Worm (Caenorhabditis elegans): ENCODE data around the gene F42G8.8.

F42G8.8 gene

DNA sequence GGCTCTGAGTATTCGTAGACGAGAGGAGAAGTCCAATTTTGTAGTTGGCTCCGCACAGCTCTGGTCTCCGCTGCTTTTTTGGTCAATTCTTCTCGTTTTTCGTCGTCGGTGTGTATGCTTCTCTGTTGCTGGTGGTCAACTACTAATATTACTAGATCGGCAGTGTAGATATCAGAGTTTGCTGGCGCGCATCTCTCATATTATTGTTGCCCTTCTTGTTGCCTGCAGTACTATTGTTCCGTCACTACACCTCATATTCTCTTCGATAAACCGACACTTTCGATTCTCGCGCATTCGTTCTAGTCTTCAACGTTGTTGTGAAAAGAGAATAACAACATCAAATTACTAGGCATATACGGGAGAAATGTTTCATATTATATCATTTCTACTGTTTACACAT, 38.7 kb upstream of the F42G8.8 start:
- TF ChIP-seq egl-27 (tag; optimal IDR thresholded peaks at IDR 0.05) (no peak), ztf-4 (tag; optimal IDR thresholded peaks at IDR 0.05) (no peak), pqm-1 (tag; optimal IDR thresholded peaks at IDR 0.05) (no peak), fkh-2 (tag; optimal IDR thresholded peaks at IDR 0.05) (no peak), ceh-9 (tag; optimal IDR thresholded peaks at IDR 0.05) (no peak), ceh-16 (tag; optimal IDR thresholded peaks at IDR 0.05) (no peak), nhr-67 (tag; optimal IDR thresholded peaks at IDR 0.05) (no peak), nhr-76 (tag; optimal IDR thresholded peaks at IDR 0.05) (no peak), lsy-12 (tag; optimal IDR thresholded peaks at IDR 0.05) (no peak)

DNA sequence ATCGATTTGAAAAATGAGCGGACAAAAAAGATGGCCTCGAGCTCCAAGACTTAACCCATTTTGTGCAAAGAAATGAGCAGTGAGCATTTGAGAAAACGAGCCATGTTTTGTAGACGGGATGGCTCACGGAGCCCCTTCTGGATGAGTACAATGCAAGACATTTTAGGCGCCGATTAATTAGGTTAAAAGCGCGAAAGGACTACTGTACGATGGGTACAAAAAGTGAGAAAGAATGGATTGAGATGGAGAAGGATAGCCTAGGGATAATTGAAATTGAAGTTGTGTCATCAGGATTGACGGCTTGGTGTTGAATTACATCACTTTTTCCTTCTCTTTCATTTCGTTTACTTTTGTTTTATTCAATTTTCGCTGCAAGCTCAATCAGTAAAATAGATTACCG, 38.1 kb upstream of the F42G8.8 start:
- no peak for TF ChIP-seq lsy-12 (tag; optimal IDR thresholded peaks at IDR 0.05)
- no peak for TF ChIP-seq sea-2 (GFP tag; optimal IDR thresholded peaks at IDR 0.05)
- no peak for TF ChIP-seq elt-2 (tag; optimal IDR thresholded peaks at IDR 0.05)
- no peak for TF ChIP-seq nhr-28 (tag; optimal IDR thresholded peaks at IDR 0.05)
- no peak for TF ChIP-seq ZK546.5 (tag; optimal IDR thresholded peaks at IDR 0.05)
- TF ChIP-seq R02D3.7 (tag; optimal IDR thresholded peaks at IDR 0.05), result no peak
- TF ChIP-seq unc-39 (tag; optimal IDR thresholded peaks at IDR 0.05), result no peak
- no peak for TF ChIP-seq aly-2 (tag; optimal IDR thresholded peaks at IDR 0.05)
- no peak for TF ChIP-seq nhr-237 (tag; optimal IDR thresholded peaks at IDR 0.05)
- no peak for TF ChIP-seq nfya-1 (tag; optimal IDR thresholded peaks at IDR 0.05; ENCODE audit: insufficient read depth)
- TF ChIP-seq eor-1 (tag; optimal IDR thresholded peaks at IDR 0.05), result no peak
- TF ChIP-seq ceh-82 (tag; optimal IDR thresholded peaks at IDR 0.05), result no peak
- no peak for TF ChIP-seq tbx-2 (tag; optimal IDR thresholded peaks at IDR 0.05)
- no peak for TF ChIP-seq fos-1 (tag; optimal IDR thresholded peaks at IDR 0.05)
- no peak for TF ChIP-seq elt-1 (tag; optimal IDR thresholded peaks at IDR 0.05)
- TF ChIP-seq mml-1 (tag; optimal IDR thresholded peaks at IDR 0.05), result no peak
- no peak for TF ChIP-seq elt-3 (tag; optimal IDR thresholded peaks at IDR 0.05)
- TF ChIP-seq nhr-67 (tag; optimal IDR thresholded peaks at IDR 0.05), result no peak
- no peak for TF ChIP-seq lin-39 (tag; optimal IDR thresholded peaks at IDR 0.05)

DNA sequence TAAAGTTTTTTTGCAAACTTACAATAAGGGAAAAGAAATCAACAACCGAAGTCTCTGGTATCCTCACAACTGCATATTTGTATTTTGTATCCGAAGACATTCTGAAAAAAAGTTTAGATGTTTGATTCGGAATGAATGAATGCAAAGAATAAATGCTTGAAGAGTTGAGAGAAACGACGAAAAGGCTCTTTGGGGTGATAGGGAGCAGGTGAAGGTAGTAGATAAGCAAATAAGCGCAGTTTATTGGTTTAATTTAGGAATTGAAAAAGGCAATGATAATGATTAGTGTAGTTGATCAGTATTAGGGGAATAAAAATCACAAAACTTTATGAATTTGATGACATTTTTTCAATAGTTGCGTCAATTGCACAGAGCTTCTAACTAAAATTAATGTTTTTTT, 32.3 kb upstream of the F42G8.8 start, which contains the start of gene nsy-7:
TSS of gene nsy-7 (minus strand) at position 101 of the 400 bp plus-strand sequence.
- peak; percentile 15 for TF ChIP-seq elt-2 (tag; optimal IDR thresholded peaks at IDR 0.05)
- TF ChIP-seq nfya-1 (tag; optimal IDR thresholded peaks at IDR 0.05; ENCODE audit: insufficient read depth), result no peak
- no peak for TF ChIP-seq skn-1 (tag; optimal IDR thresholded peaks at IDR 0.05)

DNA sequence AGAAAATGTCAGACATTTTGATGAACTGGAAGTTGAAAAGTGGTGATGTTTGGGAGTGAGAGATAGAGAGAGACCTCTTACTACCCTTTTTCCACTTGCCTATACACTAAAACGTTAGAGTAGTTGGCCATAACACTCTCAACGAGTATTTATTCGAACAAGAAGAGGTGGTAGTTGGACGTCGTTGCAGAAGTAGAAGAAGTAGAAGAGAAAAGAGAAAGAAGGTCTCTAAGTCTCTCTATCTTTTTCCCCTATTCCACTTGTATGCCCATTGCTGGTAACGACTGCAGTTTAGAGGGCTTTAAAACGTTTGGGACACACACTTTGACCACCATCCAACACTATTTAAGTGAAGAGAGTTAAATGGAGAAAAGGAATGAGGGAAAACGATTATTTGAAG, 27.4 kb upstream of the F42G8.8 start:
- no peak for TF ChIP-seq nhr-25 (tag; optimal IDR thresholded peaks at IDR 0.05)
- TF ChIP-seq aly-2 (tag; optimal IDR thresholded peaks at IDR 0.05), result no peak
- TF ChIP-seq fkh-10 (GFP tag; optimal IDR thresholded peaks at IDR 0.05), result no peak
- no peak for TF ChIP-seq nhr-12 (tag; optimal IDR thresholded peaks at IDR 0.05)
- TF ChIP-seq ztf-4 (tag; optimal IDR thresholded peaks at IDR 0.05), result no peak
- peak; percentile 59 for TF ChIP-seq egl-5 (tag; optimal IDR thresholded peaks at IDR 0.05)
- TF ChIP-seq sea-2 (GFP tag; optimal IDR thresholded peaks at IDR 0.05), result no peak
- no peak for TF ChIP-seq ztf-11 (tag; optimal IDR thresholded peaks at IDR 0.05)

DNA sequence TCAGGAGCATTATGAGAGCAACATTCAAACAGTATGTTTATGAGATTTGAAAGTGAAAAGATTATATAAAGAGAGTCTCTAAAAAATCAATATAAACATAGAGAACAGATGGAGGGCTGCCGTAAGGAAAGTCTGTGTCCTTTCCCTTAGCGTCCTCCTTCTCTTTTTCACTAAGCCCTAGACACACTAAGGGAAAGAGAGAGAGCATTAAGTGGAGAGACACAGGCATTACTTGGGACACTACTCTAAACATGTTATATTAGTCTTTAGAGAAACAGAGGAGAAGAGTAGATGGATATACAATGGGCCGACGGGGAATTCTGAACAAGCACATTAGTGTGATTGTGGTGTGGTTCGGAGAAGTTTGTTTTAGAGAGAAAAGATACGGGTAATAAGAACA, 22.5 kb upstream of the F42G8.8 start:
- TF ChIP-seq eor-1 (tag; optimal IDR thresholded peaks at IDR 0.05) (no peak), ztf-4 (tag; optimal IDR thresholded peaks at IDR 0.05) (no peak), mdl-1 (tag; optimal IDR thresholded peaks at IDR 0.05) (no peak), nhr-11 (tag; optimal IDR thresholded peaks at IDR 0.05) (no peak), nhr-28 (tag; optimal IDR thresholded peaks at IDR 0.05) (no peak), fkh-2 (tag; optimal IDR thresholded peaks at IDR 0.05) (no peak), egl-27 (tag; optimal IDR thresholded peaks at IDR 0.05) (no peak), hmg-11 (tag; optimal IDR thresholded peaks at IDR 0.05) (no peak), zag-1 (tag; optimal IDR thresholded peaks at IDR 0.05) (no peak)

All from whole organism, L3 larva.